Worm (Caenorhabditis elegans): ENCODE results near the gene syx-5.

- TF ChIP-seq jun-1 (tag; optimal IDR thresholded peaks at IDR 0.05) = no peak
- TF ChIP-seq ZK546.5 (tag; optimal IDR thresholded peaks at IDR 0.05) = no peak
Observed at ce11 chrV:11755848-11756247, 8.9 kb upstream of the syx-5 start.
